Fruit fly (Drosophila melanogaster): ENCODE measurements around the gene PAPLA1.

- TF ChIP-seq CG7101 (tag; optimal IDR thresholded peaks at IDR 0.05) (no peak), toe (GFP tag; optimal IDR thresholded peaks at IDR 0.05) (no peak), cic (GFP tag; optimal IDR thresholded peaks at IDR 0.05) (no peak), ovo (GFP tag; optimal IDR thresholded peaks at IDR 0.05) (no peak), CG11617 (GFP tag; optimal IDR thresholded peaks at IDR 0.05) (no peak), pad (GFP tag; optimal IDR thresholded peaks at IDR 0.05) (no peak), CG14711 (tag; optimal IDR thresholded peaks at IDR 0.05) (no peak), CG5204 (GFP tag; optimal IDR thresholded peaks at IDR 0.05) (no peak), bab1 (GFP tag; optimal IDR thresholded peaks at IDR 0.05) (no peak), tj (GFP tag; optimal IDR thresholded peaks at IDR 0.05) (no peak), Mnt (GFP tag; optimal IDR thresholded peaks at IDR 0.05) (no peak), Hr96 (GFP tag; optimal IDR thresholded peaks at IDR 0.05) (no peak), kay (GFP tag; ENCODE audit: borderline replicate concordance) (no peak)
These were observed 2.5 kb upstream of the PAPLA1 start for dm6 chr2L:8161994-8162306.
